Worm (Caenorhabditis elegans) whole organism, midembryonic: ENCODE data around the gene natc-1.
A peak's percentile ranks its signal among the peaks of the same experiment; 100 is the strongest.

Experiments used
- T22C8.4 ChIP-seq: fragments of 200-800 bp; sonication (Bioruptor generic); IDR thresholded peaks from 2 replicates; pipeline ENCODE4 v1.3.6; 2022; ENCODE audit warnings: missing genetic modification characterization, missing compliant biosample characterization
- cog-1 ChIP-seq: sonication (generic microtip); optimal IDR thresholded peaks from 2 replicates; lab custom pipeline; 2016; ENCODE audit warnings: missing genetic modification characterization, missing compliant biosample characterization
- flt-1 ChIP-seq: fragments of 200-800 bp; sonication (Bioruptor generic); IDR thresholded peaks from 2 replicates; pipeline ENCODE4 v1.3.6; 2022; ENCODE audit warnings: missing genetic modification characterization, missing compliant biosample characterization
- klf-2 ChIP-seq: fragments of 200-800 bp; sonication (Bioruptor generic); conservative IDR thresholded peaks from 2 replicates; pipeline ENCODE4 v1.3.6; 2022; ENCODE audit warnings: missing genetic modification reagents, missing genetic modification characterization, missing compliant biosample characterization
- med-1 ChIP-seq: sonication (generic microtip); optimal IDR thresholded peaks from 2 replicates; lab custom pipeline; 2017; ENCODE audit warnings: missing genetic modification characterization, mild to moderate bottlenecking, missing compliant biosample characterization, antibody characterized with exemption, missing genetic modification reagents; ENCODE audit not compliant: insufficient read depth
- ref-1 ChIP-seq: fragments of 200-800 bp; sonication (Bioruptor generic); conservative IDR thresholded peaks from 2 replicates; pipeline ENCODE4 v1.3.6; 2022; ENCODE audit warnings: missing genetic modification reagents, missing genetic modification characterization, missing compliant biosample characterization
- tab-1 ChIP-seq: fragments of 200-800 bp; sonication (Bioruptor generic); IDR thresholded peaks from 2 replicates; pipeline ENCODE4 v1.3.6; 2022; ENCODE audit warnings: missing genetic modification characterization, missing compliant biosample characterization
- ztf-23 ChIP-seq: fragments of 200-800 bp; sonication (Bioruptor generic); IDR thresholded peaks from 2 replicates; pipeline ENCODE4 v1.3.6; 2022; ENCODE audit warnings: missing genetic modification reagents, missing genetic modification characterization, missing compliant biosample characterization
- ztf-29 ChIP-seq: fragments of 200-800 bp; sonication (Bioruptor generic); IDR thresholded peaks from 2 replicates; pipeline ENCODE4 v1.3.6; 2022; ENCODE audit warnings: missing genetic modification reagents, missing genetic modification characterization, missing compliant biosample characterization

natc-1 gene

DNA sequence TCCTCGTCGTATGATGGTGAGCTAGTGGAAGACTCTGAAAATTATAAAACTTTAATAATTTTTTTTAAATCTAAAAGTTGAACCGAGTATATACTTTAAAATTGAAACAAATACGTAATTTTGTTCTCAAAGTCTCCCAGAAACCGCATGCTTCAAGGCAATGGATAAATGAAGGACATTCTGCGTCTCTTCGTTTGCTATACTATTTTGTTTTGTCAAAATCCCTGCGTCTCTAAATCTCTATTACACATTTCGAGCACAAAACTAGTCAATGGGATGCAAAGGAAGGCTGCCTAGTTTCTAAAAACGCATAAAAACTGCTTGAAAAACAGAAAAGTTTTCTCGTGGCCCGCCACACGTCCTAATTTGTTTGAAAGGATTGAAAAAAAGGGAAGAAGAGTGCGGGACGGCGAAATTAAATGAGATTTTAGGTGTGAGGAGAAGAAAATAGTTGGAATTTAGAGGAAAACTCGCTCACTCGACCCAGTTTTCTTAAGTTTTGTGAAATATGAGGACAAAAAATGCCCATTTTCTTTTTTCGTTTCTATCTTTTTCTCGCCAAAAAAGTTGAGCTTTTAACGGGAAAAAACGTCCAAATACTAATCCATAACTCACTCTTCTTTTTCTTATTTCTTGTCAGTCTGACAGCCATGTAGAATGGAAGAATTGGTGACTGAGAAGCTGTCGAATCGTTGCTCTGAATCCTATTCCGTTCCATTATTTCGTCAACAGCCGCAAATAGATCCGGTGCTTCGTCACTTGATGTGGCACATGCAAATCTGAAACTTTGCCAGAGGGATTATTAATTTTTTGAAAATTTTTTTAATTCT is 33.4 kb upstream of the natc-1 start:
- no peak for TF ChIP-seq med-1 (GFP tag; lab: Kevin White, UChicago)
- TF ChIP-seq tab-1 (GFP tag; lab: Robert Waterston, UW), result no peak
- no peak for TF ChIP-seq cog-1 (tag; lab: Kevin White, UChicago)
- no peak for TF ChIP-seq klf-2 (GFP tag; lab: Robert Waterston, UW)
- no peak for TF ChIP-seq T22C8.4
- TF ChIP-seq flt-1 (GFP tag; lab: Robert Waterston, UW), result no peak
- no peak for TF ChIP-seq ztf-29
- TF ChIP-seq ref-1, result no peak
- no peak for TF ChIP-seq ztf-23

DNA sequence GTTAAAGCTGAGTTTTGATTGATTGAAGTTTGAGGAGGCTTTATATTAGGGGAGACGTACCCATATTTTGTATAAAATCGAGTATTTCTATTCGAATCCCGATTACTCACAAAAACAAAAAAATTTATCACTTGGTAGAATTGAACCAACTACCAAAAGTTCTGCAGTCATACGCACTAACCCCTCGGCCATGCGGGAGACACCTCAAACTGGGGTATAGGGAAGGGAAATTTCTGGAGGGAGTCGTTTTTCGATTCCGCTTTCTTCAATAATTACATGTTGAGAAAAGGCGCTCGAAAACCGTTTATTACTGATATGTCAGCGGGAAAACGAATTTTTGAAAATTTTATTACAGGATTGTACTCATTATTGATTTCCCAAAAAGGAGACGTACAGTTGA is 30.9 kb upstream of the natc-1 start:
- 0 out of 2 replicates have a peak, but pooled peaks have one; percentile 35 for TF ChIP-seq ztf-29
- peak; percentile 83; the same call in 1 of the 2 replicates for TF ChIP-seq tab-1 (GFP tag; lab: Robert Waterston, UW)
- TF ChIP-seq flt-1 (GFP tag; lab: Robert Waterston, UW), result peak; percentile 82
- TF ChIP-seq ztf-23, result peak; percentile 70; the same call in 1 of the 2 replicates
- TF ChIP-seq ref-1, result peak; percentile 71
- TF ChIP-seq T22C8.4, result peak; percentile 72

DNA sequence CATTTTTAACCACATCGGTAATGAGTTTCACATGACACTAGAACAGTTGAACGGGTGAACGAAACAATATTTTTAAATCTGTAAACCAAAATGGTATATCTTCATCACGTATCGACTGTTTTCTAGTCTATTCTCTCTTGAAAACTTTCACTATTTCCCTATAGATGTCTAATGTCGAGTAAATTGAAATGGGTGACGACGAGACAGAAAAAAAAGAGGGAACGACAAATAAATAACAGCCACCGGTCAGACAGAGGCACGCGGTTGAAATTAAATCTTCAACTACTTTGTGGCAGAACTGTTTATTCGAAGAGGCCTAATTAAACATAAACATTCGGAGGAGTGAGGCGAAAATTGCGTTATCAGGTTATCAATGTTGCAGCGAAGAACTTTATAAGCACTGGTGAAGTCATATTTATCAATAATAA is 27.7 kb upstream of the natc-1 start:
- no peak for TF ChIP-seq med-1 (GFP tag; lab: Kevin White, UChicago)
- no peak for TF ChIP-seq flt-1 (GFP tag; lab: Robert Waterston, UW)
- TF ChIP-seq T22C8.4, result no peak

DNA sequence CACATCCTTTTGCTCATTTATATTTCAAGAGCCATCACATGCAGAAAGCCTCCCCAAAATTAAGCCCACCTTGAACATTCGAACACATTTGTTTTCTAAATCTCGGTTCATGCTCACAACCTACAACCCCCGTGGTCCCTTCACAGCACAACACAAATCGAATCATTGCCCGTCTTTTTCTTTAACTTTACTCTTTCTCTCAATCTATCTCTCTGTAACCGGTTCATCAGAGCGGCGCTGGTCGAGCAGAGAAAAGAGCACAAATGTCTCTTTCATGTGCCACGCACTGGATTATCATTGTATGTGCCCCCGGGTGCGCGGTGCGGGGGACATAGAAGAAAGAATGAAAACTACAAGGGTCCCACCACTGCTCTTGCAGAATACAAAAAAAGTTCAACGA is 26.9 kb upstream of the natc-1 start:
- TF ChIP-seq ztf-29 (no peak), flt-1 (GFP tag; lab: Robert Waterston, UW) (no peak)

DNA sequence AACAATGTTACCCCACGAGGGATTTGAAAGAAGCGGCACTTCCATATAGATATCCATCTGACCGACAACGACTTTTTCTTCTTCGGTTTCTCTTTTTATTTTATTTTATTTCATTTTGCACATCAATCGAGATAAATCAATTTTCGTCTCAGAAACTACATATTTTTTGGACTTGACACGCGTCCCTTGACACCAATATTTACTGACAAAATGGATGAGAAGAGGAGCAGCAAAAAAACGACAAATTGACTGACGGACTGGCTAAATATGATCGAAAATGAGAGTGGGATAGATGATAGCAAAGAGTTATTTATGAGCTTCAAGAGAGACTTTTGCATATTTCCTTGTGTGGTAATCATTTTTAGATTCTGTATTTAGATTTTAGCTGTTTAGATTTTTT is 24.8 kb upstream of the natc-1 start:
- no peak for TF ChIP-seq med-1 (GFP tag; lab: Kevin White, UChicago)
- no peak for TF ChIP-seq ref-1

DNA sequence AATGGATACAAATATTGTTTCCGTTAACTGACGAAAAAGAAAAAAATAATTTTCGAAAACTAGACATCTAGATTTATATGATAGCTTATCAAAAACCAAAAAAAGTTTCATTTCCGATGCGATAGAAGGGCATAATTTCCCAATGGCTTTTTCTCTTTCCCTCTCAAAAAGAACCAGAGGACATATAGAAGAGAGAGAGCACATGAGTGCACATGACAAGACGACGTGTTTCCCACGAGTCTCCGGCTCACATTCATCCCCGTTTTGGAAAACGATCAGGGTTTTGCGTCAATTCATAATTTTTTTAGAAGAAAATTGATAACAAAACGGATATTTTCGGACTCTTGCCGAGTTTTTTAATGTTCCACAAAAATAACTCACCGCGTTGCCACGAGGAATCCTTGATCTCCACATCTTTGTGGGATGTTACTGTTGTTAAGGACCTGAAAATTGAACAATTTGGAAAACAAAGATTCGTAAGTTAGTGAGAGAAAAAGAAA is 17.8 kb upstream of the natc-1 start, which contains the start of gene lmd-3:
lmd-3 (minus strand) TSS at position 450 of the 500 bp plus-strand sequence.
- TF ChIP-seq flt-1 (GFP tag; lab: Robert Waterston, UW), result no peak
- TF ChIP-seq T22C8.4, result no peak
- no peak for TF ChIP-seq cog-1 (tag; lab: Kevin White, UChicago)
- no peak for TF ChIP-seq ztf-23
- no peak for TF ChIP-seq tab-1 (GFP tag; lab: Robert Waterston, UW)
- TF ChIP-seq ref-1, result no peak
- no peak for TF ChIP-seq med-1 (GFP tag; lab: Kevin White, UChicago)
- no peak for TF ChIP-seq ztf-29
- no peak for TF ChIP-seq klf-2 (GFP tag; lab: Robert Waterston, UW)

DNA sequence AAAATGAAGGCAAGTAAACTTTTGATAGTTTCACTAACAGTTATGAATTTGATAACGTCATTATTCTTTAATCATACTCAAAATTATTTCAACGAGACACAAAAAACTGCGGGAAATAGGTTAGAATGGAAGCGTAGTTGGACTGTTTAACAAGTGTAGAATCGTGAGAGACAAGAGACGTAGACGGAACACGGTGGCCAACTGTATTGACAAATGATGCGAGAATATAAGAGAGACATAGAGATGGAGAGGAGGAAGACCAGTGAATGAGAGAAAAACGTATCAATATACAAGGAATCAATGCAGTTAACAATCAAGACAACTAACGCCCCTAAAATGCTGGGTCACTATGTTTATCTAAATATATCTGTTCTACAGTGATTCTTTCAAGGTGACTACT is 16.5 kb upstream of the natc-1 start:
- TF ChIP-seq ztf-29 (no peak), T22C8.4 (no peak), ztf-23 (no peak), klf-2 (GFP tag; lab: Robert Waterston, UW) (no peak), flt-1 (GFP tag; lab: Robert Waterston, UW) (no peak), med-1 (GFP tag; lab: Kevin White, UChicago) (no peak)

DNA sequence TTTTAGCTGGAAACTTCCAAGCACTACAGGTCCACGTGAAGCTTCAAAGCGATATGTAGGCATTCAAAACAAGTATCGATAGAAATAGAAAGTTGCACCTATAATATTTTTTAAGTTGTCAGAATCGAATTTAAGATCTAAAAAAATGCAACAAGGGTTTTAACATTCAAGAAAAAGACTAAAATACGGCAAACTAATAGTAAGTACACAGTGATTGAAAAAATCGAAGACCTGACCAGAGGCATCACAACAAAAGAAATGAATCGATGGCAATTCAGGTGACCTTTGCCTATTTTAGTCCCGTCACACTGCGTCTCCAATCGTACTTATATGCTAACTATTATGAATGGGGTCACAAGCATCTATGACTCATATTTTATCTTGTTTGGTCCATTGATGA is 14.2 kb upstream of the natc-1 start, which contains the start of gene T23B12.5:
T23B12.5 (minus strand) TSS at position 101 of the 400 bp plus-strand sequence.
- no peak for TF ChIP-seq flt-1 (GFP tag; lab: Robert Waterston, UW)
- no peak for TF ChIP-seq ztf-29
- TF ChIP-seq tab-1 (GFP tag; lab: Robert Waterston, UW), result no peak
- TF ChIP-seq T22C8.4, result no peak
- TF ChIP-seq cog-1 (tag; lab: Kevin White, UChicago), result no peak
- no peak for TF ChIP-seq med-1 (GFP tag; lab: Kevin White, UChicago)
- TF ChIP-seq klf-2 (GFP tag; lab: Robert Waterston, UW), result no peak
- TF ChIP-seq ztf-23, result no peak
- TF ChIP-seq ref-1, result no peak

DNA sequence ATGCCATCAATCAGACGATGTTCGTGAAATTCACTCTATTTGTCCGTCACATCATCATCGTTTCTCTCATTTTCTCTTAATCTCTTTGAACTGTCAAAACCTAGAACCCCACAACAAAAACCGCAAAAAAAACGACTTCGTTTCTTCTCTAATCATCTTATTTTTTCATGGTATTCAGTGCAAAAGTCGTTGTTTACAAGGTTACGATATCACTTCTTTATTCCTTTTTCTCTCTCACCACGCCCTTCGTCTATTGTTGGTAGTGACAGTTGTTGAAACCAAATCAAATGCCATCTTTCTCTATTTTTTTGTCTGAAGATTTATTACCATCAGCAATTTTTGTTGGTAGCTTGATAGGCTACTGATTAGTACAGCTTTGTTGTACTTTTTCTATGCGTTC is 12.9 kb upstream of the natc-1 start:
- TF ChIP-seq T22C8.4, result no peak

DNA sequence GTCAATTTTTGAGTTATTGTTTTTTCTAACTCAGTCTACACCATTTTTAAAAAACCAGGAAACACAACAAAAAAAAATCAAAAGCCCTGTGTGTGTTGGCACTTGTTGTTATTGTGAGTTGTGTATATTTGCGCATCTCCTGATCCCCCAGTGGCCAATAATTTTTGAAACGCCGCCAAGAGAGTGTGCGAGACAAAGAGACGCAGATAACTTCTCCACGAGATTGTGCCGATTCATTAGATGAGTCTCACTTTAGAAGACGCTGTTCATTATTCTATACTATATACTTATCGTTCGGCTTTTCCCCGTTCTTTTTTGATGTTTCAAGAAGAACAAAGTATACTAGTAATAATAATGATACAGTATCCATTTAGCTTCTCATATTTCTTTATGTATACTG is 11.5 kb upstream of the natc-1 start:
- no peak for TF ChIP-seq cog-1 (tag; lab: Kevin White, UChicago)
- TF ChIP-seq T22C8.4, result no peak
- no peak for TF ChIP-seq med-1 (GFP tag; lab: Kevin White, UChicago)
- no peak for TF ChIP-seq tab-1 (GFP tag; lab: Robert Waterston, UW)
- TF ChIP-seq ref-1, result no peak
- TF ChIP-seq ztf-23, result no peak
- TF ChIP-seq ztf-29, result no peak
- no peak for TF ChIP-seq flt-1 (GFP tag; lab: Robert Waterston, UW)
- TF ChIP-seq klf-2 (GFP tag; lab: Robert Waterston, UW), result no peak

DNA sequence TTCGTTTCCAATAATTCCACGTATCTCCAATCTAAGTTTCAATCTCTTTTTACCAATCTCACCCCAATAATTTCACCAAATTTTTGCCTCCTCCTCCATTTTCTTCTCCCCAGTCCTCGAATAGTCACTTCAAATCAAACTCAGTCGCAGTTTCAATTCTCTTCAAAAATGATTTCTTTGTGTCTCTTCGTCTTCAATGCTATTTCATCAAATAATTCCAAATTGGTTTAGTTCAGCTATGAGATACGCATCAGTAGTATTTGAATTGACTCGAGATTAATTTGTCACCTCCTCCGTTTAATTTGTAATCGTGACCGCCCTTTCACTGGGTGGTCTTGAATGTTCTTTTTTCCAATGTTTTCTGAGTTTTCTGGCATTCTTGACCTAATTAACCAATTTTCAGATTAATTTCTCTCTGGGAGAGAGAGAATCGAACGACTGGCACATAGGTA is 7.1 kb upstream of the natc-1 start, which contains the start of gene T23B12.11:
T23B12.11 (plus strand) TSS at position 402 of the 452 bp plus-strand sequence.
- no peak for TF ChIP-seq flt-1 (GFP tag; lab: Robert Waterston, UW)
- no peak for TF ChIP-seq ztf-23
- TF ChIP-seq klf-2 (GFP tag; lab: Robert Waterston, UW), result no peak
- TF ChIP-seq med-1 (GFP tag; lab: Kevin White, UChicago), result no peak
- no peak for TF ChIP-seq T22C8.4
